Worm (Caenorhabditis elegans) whole organism, L4 larva: ENCODE data around the gene mrpl-36.
A peak's percentile ranks its signal among the peaks of the same experiment; 100 is the strongest.

Source experiments
- R02D3.7 ChIP-seq: fragments of 150-350 bp; sonication (generic microtip); optimal IDR thresholded peaks from 3 replicates; lab custom pipeline; 2014; ENCODE audit warnings: missing biosample characterization, missing genetic modification characterization
- T20F7.1 ChIP-seq: fragments of 200-800 bp; sonication (Bioruptor generic); optimal IDR thresholded peaks from 2 replicates; lab custom pipeline; 2018; ENCODE audit warnings: mild to moderate bottlenecking, missing genetic modification characterization, missing compliant biosample characterization
- T26A8.4 ChIP-seq: fragments of 200-800 bp; sonication (Bioruptor generic); IDR thresholded peaks from 2 replicates; pipeline ENCODE4 v1.3.6; 2022; ENCODE audit warnings: missing genetic modification characterization, missing compliant biosample characterization
- Y105C5A.15 ChIP-seq: fragments of 200-800 bp; sonication (Bioruptor generic); IDR thresholded peaks from 2 replicates; pipeline ENCODE4 v1.3.6; 2022; ENCODE audit warnings: missing genetic modification characterization, missing compliant biosample characterization
- Y48G9A.11 ChIP-seq: fragments of 200-800 bp; sonication (Bioruptor generic); IDR thresholded peaks from 2 replicates; pipeline ENCODE4 v1.3.6; 2022; ENCODE audit warnings: missing genetic modification reagents, missing genetic modification characterization, missing compliant biosample characterization
- ZK546.5 ChIP-seq, 2 experiments: sonication (generic microtip); optimal IDR thresholded peaks; 2 replicates each; lab custom pipeline; 2017; ENCODE audit warnings: missing biosample characterization in 2 of 2, missing genetic modification characterization in 2 of 2
- aha-1 ChIP-seq: fragments of 150-350 bp; peaks from one replicate; lab custom pipeline; 2014; ENCODE audit warnings: missing biosample characterization, missing genetic modification characterization
- attf-4 ChIP-seq: sonication (generic microtip); optimal IDR thresholded peaks from 3 replicates; lab custom pipeline; 2017; ENCODE audit warnings: missing biosample characterization, missing genetic modification characterization
- ceh-28 ChIP-seq: fragments of 150-350 bp; optimal IDR thresholded peaks from 2 replicates; lab custom pipeline; 2014; ENCODE audit warnings: missing biosample characterization, missing genetic modification reagents, missing genetic modification characterization
- ces-1 ChIP-seq: fragments of 150-350 bp; sonication (generic microtip); optimal IDR thresholded peaks from 4 replicates; lab custom pipeline; 2014; ENCODE audit warnings: missing biosample characterization, missing genetic modification reagents, missing genetic modification characterization
- ctbp-1 ChIP-seq: fragments of 200-800 bp; sonication (Bioruptor generic); IDR thresholded peaks from 2 replicates; pipeline ENCODE4 v1.3.6; 2022; ENCODE audit warnings: missing genetic modification reagents, missing genetic modification characterization, missing compliant biosample characterization
- dmd-6 ChIP-seq: fragments of 200-800 bp; sonication (Bioruptor generic); IDR thresholded peaks from 2 replicates; pipeline ENCODE4 v1.3.6; 2022; ENCODE audit warnings: missing genetic modification reagents, missing genetic modification characterization, missing compliant biosample characterization
- dpl-1 ChIP-seq: fragments of 150-350 bp; optimal IDR thresholded peaks from 2 replicates; lab custom pipeline; 2014; ENCODE audit warnings: missing biosample characterization, missing genetic modification reagents, missing genetic modification characterization
- dve-1 ChIP-seq: sonication (generic microtip); optimal IDR thresholded peaks from 2 replicates; lab custom pipeline; 2017; ENCODE audit warnings: antibody characterized with exemption, mild to moderate bottlenecking, missing genetic modification characterization, missing compliant biosample characterization; ENCODE audit not compliant: insufficient read depth
- egl-27 ChIP-seq: sonication (generic microtip); optimal IDR thresholded peaks from 3 replicates; lab custom pipeline; 2017; ENCODE audit warnings: missing biosample characterization, missing genetic modification reagents, missing genetic modification characterization
- egl-43 ChIP-seq: fragments of 200-800 bp; sonication (Bioruptor generic); IDR thresholded peaks from 2 replicates; pipeline ENCODE4 v1.3.6; 2022; ENCODE audit warnings: missing genetic modification reagents, missing genetic modification characterization, missing compliant biosample characterization
- fkh-10 ChIP-seq: fragments of 150-350 bp; optimal IDR thresholded peaks from 2 replicates; lab custom pipeline; 2014; ENCODE audit warnings: missing biosample characterization, missing genetic modification reagents, missing genetic modification characterization
- gei-8 ChIP-seq: fragments of 200-800 bp; sonication (Bioruptor generic); optimal IDR thresholded peaks from 2 replicates; lab custom pipeline; 2018; ENCODE audit warnings: mild to moderate bottlenecking, missing genetic modification characterization, missing compliant biosample characterization
- hlh-30 ChIP-seq: sonication (generic microtip); optimal IDR thresholded peaks from 2 replicates; lab custom pipeline; 2017; ENCODE audit warnings: antibody characterized with exemption, mild to moderate bottlenecking, missing genetic modification characterization, missing compliant biosample characterization; ENCODE audit not compliant: insufficient read depth
- lin-1 ChIP-seq: fragments of 200-800 bp; sonication (Bioruptor generic); IDR thresholded peaks from 2 replicates; pipeline ENCODE4 v1.3.6; 2022; ENCODE audit warnings: missing genetic modification reagents, missing genetic modification characterization, missing compliant biosample characterization
- lin-15B ChIP-seq: fragments of 150-350 bp; sonication (generic microtip); optimal IDR thresholded peaks from 3 replicates; lab custom pipeline; 2014; ENCODE audit warnings: missing biosample characterization, missing genetic modification characterization
- lin-38 ChIP-seq: fragments of 200-800 bp; sonication (Bioruptor generic); IDR thresholded peaks from 2 replicates; pipeline ENCODE4 v1.3.6; 2022; ENCODE audit warnings: missing genetic modification reagents, missing genetic modification characterization, missing compliant biosample characterization
- lin-39 ChIP-seq: fragments of 150-350 bp; optimal IDR thresholded peaks from 2 replicates; lab custom pipeline; 2014; ENCODE audit warnings: missing biosample characterization, missing genetic modification reagents, missing genetic modification characterization
- lir-3 ChIP-seq: sonication (generic microtip); optimal IDR thresholded peaks from 2 replicates; lab custom pipeline; 2016; ENCODE audit warnings: mild to moderate bottlenecking, missing genetic modification characterization, missing compliant biosample characterization
- lsy-2 ChIP-seq, 2 experiments: fragments of 150-350 bp in 1 of 2; sonication (generic microtip) in 1 of 2; optimal IDR thresholded peaks; 2 replicates each; lab custom pipeline; 2014 to 2017; ENCODE audit warnings: missing biosample characterization in 2 of 2, missing genetic modification characterization in 2 of 2
- mdl-1 ChIP-seq, 2 experiments: fragments of 150-350 bp in 1 of 2; sonication (generic microtip) in 1 of 2; optimal IDR thresholded peaks; 2 replicates each; lab custom pipeline; 2014 to 2017; ENCODE audit warnings: missing biosample characterization in 2 of 2, missing genetic modification characterization in 2 of 2
- mep-1 ChIP-seq: fragments of 150-350 bp; sonication (generic microtip); optimal IDR thresholded peaks from 3 replicates; lab custom pipeline; 2014; ENCODE audit warnings: missing biosample characterization, missing genetic modification characterization
- mes-2 ChIP-seq: sonication (generic microtip); optimal IDR thresholded peaks from 2 replicates; lab custom pipeline; 2016; ENCODE audit warnings: missing genotype, mild to moderate bottlenecking, missing genetic modification characterization, missing compliant biosample characterization; ENCODE audit not compliant: poor library complexity, severe bottlenecking
- nhr-10 ChIP-seq: fragments of 150-350 bp; optimal IDR thresholded peaks from 2 replicates; lab custom pipeline; 2014; ENCODE audit warnings: missing biosample characterization, missing genetic modification characterization
- nhr-102 ChIP-seq: sonication (generic microtip); optimal IDR thresholded peaks from 2 replicates; lab custom pipeline; 2016; ENCODE audit warnings: mild to moderate bottlenecking, missing genetic modification characterization, moderate library complexity, missing compliant biosample characterization
- nhr-111 ChIP-seq: fragments of 200-800 bp; sonication (Bioruptor generic); optimal IDR thresholded peaks from 2 replicates; lab custom pipeline; 2018; ENCODE audit warnings: mild to moderate bottlenecking, missing genetic modification characterization, missing compliant biosample characterization
- nhr-237 ChIP-seq: sonication (generic microtip); optimal IDR thresholded peaks from 2 replicates; lab custom pipeline; 2017; ENCODE audit warnings: missing biosample characterization, missing genetic modification characterization
- nhr-25 ChIP-seq: sonication (generic microtip); optimal IDR thresholded peaks from 2 replicates; lab custom pipeline; 2017; ENCODE audit warnings: missing genetic modification characterization, mild to moderate bottlenecking, missing compliant biosample characterization, antibody characterized with exemption, moderate library complexity, borderline replicate concordance; ENCODE audit not compliant: insufficient read depth
- nhr-28 ChIP-seq: fragments of 150-350 bp; optimal IDR thresholded peaks from 2 replicates; lab custom pipeline; 2014; ENCODE audit warnings: missing biosample characterization, missing genetic modification characterization
- nhr-41 ChIP-seq: fragments of 200-800 bp; sonication (Bioruptor generic); IDR thresholded peaks from 2 replicates; pipeline ENCODE4 v1.3.6; 2022; ENCODE audit warnings: missing genetic modification reagents, missing genetic modification characterization, missing compliant biosample characterization
- nhr-42 ChIP-seq: fragments of 200-800 bp; sonication (Bioruptor generic); IDR thresholded peaks from 2 replicates; pipeline ENCODE4 v1.3.6; 2022; ENCODE audit warnings: missing genetic modification characterization, missing compliant biosample characterization
- nhr-6 ChIP-seq: fragments of 150-350 bp; optimal IDR thresholded peaks from 2 replicates; lab custom pipeline; 2014; ENCODE audit warnings: missing biosample characterization, missing genetic modification characterization
- php-3 ChIP-seq: fragments of 200-800 bp; sonication (Bioruptor generic); IDR thresholded peaks from 2 replicates; pipeline ENCODE4 v1.3.6; 2022; ENCODE audit warnings: missing genetic modification reagents, missing genetic modification characterization, missing compliant biosample characterization
- saeg-2 ChIP-seq: fragments of 200-800 bp; sonication (Bioruptor generic); IDR thresholded peaks from 2 replicates; pipeline ENCODE4 v1.3.6; 2022; ENCODE audit warnings: missing genetic modification reagents, missing genetic modification characterization, missing compliant biosample characterization
- snpc-1.2 ChIP-seq: fragments of 200-800 bp; sonication (Bioruptor generic); IDR thresholded peaks from 2 replicates; pipeline ENCODE4 v1.3.6; 2022; ENCODE audit warnings: missing genetic modification reagents, missing genetic modification characterization, missing compliant biosample characterization
- snpc-4 ChIP-seq: fragments of 150-350 bp; optimal IDR thresholded peaks from 2 replicates; lab custom pipeline; 2014; ENCODE audit warnings: missing biosample characterization, missing genetic modification characterization
- tag-97 ChIP-seq: fragments of 200-800 bp; sonication (Bioruptor generic); IDR thresholded peaks from 2 replicates; pipeline ENCODE4 v1.3.6; 2022; ENCODE audit warnings: missing genetic modification characterization, missing compliant biosample characterization
- tra-1 ChIP-seq: fragments of 200-800 bp; sonication (Bioruptor generic); IDR thresholded peaks from 2 replicates; pipeline ENCODE4 v1.3.6; 2022; ENCODE audit warnings: missing genetic modification reagents, missing genetic modification characterization, missing compliant biosample characterization
- unc-62 ChIP-seq, 3 experiments: fragments of 150-350 bp in 1 of 3; sonication (generic microtip); optimal IDR thresholded peaks in 2 of 3; peaks in 1 of 3; 1 replicate in 1 of 3; 2 replicates in 2 of 3; lab custom pipeline; 2014 to 2017; ENCODE audit warnings: missing biosample characterization in 3 of 3, missing genetic modification characterization in 3 of 3, missing genetic modification reagents in 3 of 3, missing genotype in 1 of 3
- zfp-2 ChIP-seq: sonication (generic microtip); optimal IDR thresholded peaks from 2 replicates; lab custom pipeline; 2016; ENCODE audit warnings: mild to moderate bottlenecking, missing genetic modification characterization, missing compliant biosample characterization

The mrpl-36 gene

DNA sequence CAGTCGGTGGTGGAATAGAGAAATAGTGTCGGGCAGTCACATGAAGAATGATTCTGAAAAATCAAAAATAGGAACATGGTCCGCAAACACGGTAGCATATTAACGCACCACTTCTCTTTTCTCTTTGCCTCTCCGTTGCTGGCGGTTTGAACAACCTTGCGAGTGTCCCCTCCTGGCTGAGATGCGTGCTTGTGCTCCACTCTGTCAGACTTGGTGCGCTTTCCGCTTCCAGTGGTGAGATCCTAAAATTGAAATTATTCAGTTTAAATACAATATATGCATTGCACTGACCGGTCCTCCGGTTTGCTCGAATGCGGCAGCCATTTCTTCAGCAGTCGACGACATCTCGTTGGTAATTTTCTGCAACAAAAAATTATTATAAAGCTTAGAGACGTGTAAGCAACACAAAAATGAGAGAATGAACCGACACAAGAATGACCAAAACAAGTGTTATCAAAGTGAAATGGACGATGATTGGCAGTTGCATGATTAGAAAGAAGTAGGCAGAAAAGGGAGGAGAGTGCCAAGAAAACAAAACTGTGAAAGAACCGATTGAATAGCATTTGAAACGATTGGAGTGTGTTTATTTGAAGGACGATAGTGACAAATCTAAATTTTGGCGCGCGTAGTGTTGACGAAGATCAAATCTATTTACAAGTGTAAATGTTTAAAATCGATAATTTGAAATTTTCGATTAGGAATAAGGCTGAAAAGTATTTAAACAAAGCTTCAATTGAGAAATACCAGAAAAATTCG lies 22.7 kb downstream of the mrpl-36 start, which contains the start of gene ZK632.9 (continued):
- TF ChIP-seq lsy-2 (tag; optimal IDR thresholded peaks at IDR 0.05; lab: Kevin White, UChicago) (no peak), tra-1 (no peak), ces-1 (GFP tag; lab: Kevin White, UChicago) (no peak), dve-1 (peak; percentile 54), nhr-42 (GFP tag; lab: Robert Waterston, UW) (no peak), dmd-6 (GFP tag; lab: Robert Waterston, UW) (peak; percentile 48), R02D3.7 (tag; lab: Kevin White, UChicago) (no peak), nhr-10 (tag; lab: Kevin White, UChicago) (no peak), nhr-6 (no peak), php-3 (GFP tag; lab: Robert Waterston, UW) (no peak), hlh-30 (tag; lab: Kevin White, UChicago) (no peak), egl-43 (GFP tag; lab: Robert Waterston, UW) (peak; percentile 54), mdl-1 (tag; optimal IDR thresholded peaks at IDR 0.05; lab: Kevin White, UChicago) (no peak), lin-39 (tag; lab: Kevin White, UChicago) (no peak), fkh-10 (GFP tag; lab: Kevin White, UChicago) (no peak), nhr-237 (tag; lab: Kevin White, UChicago) (no peak)

DNA sequence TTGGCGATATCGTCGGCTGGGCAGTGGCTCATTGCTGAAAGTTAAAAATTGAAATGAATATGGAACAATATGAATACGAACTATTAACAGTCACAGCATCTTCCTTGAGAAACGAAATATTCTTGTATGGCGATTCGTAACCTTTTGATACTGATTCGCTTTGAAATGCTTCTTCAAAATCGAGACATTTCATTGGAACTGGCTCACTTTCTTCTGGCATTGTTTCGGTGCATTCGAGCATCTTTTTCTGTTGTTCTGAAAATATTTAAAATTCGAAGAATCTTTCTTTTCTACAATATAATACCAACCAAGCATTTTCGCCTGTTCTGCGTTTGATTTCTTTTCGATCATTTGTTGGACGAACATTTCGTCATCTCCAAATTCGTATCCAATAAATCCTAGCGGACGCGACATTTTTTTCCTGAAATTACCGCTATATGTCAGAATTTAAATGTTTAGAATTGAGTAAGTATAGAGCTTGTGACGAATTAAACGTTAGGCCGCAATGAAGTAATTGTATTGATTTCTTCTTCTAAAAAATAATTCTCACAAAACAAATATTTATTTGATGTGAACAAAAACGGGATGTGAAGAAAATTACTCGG lies 23.5 kb downstream of the mrpl-36 start, which contains the start of gene lin-52:
TSS of gene lin-52 (minus strand) at position 421 of the 605 bp plus-strand sequence.
- TF ChIP-seq nhr-42 (GFP tag; lab: Robert Waterston, UW) (no peak), zfp-2 (tag; lab: Kevin White, UChicago) (no peak), lin-15B (no peak), ces-1 (GFP tag; lab: Kevin White, UChicago) (no peak), tag-97 (GFP tag; lab: Robert Waterston, UW) (no peak), nhr-111 (GFP tag; lab: Kevin White, UChicago) (no peak), ceh-28 (tag; lab: Kevin White, UChicago) (no peak), Y48G9A.11 (GFP tag; lab: Robert Waterston, UW) (no peak), saeg-2 (GFP tag; lab: Robert Waterston, UW) (no peak), snpc-4 (tag; lab: Kevin White, UChicago) (no peak), lin-1 (0 out of 2 replicates have a peak, but pooled peaks have one; percentile 30), T26A8.4 (GFP tag; lab: Robert Waterston, UW) (peak; percentile 23; the same call in 1 of the 2 replicates), mes-2 (tag; lab: Kevin White, UChicago) (peak; percentile 21), lir-3 (tag; lab: Kevin White, UChicago) (no peak), egl-27 (no peak), nhr-25 (no peak), R02D3.7 (tag; lab: Kevin White, UChicago) (no peak), hlh-30 (tag; lab: Kevin White, UChicago) (peak; percentile 1), dpl-1 (GFP tag; lab: Kevin White, UChicago) (no peak), Y105C5A.15 (GFP tag; lab: Robert Waterston, UW) (no peak), fkh-10 (GFP tag; lab: Kevin White, UChicago) (no peak), T20F7.1 (GFP tag; lab: Kevin White, UChicago) (peak; percentile 50), attf-4 (no peak), nhr-28 (no peak), ctbp-1 (GFP tag; lab: Robert Waterston, UW) (0 out of 2 replicates have a peak, but pooled peaks have one; percentile 17), gei-8 (GFP tag; lab: Kevin White, UChicago) (no peak), nhr-41 (GFP tag; lab: Robert Waterston, UW) (0 out of 2 replicates have a peak, but pooled peaks have one; percentile 32), mep-1 (tag; lab: Kevin White, UChicago) (peak; percentile 13), aha-1 (tag; lab: Kevin White, UChicago) (peak; percentile 91), tra-1 (no peak), lsy-2 (tag; optimal IDR thresholded peaks at IDR 0.05; lab: Kevin White, UChicago) (peak in 1 of 2 experiments; percentile 12), lin-38 (GFP tag; lab: Robert Waterston, UW) (peak; percentile 22; the same call in 1 of the 2 replicates), snpc-1.2 (GFP tag; lab: Robert Waterston, UW) (no peak), nhr-102 (tag; lab: Kevin White, UChicago) (peak; percentile 50), unc-62 (GFP tag; optimal IDR thresholded peaks at IDR 0.05 in 1 of 2; lab: Kevin White, UChicago) (peak in 1 of 2 experiments; percentile 22), unc-62 (tag; optimal IDR thresholded peaks at IDR 0.05; lab: Kevin White, UChicago) (no peak), ZK546.5 (tag; optimal IDR thresholded peaks at IDR 0.05; lab: Kevin White, UChicago) (no peak)
